Worm (Caenorhabditis elegans): Measurements from ENCODE around the gene orc-3.

- TF ChIP-seq sea-1 (GFP tag; conservative IDR thresholded peaks at IDR 0.05) (no peak), ceh-36 (tag; optimal IDR thresholded peaks at IDR 0.05) (no peak), ceh-13 (GFP tag; optimal IDR thresholded peaks at IDR 0.05) (no peak), ama-1 (optimal IDR thresholded peaks at IDR 0.05) (no peak), ets-7 (tag; optimal IDR thresholded peaks at IDR 0.05) (no peak), hmbx-1 (tag; optimal IDR thresholded peaks at IDR 0.05) (no peak), B0310.2 (tag; optimal IDR thresholded peaks at IDR 0.05) (no peak), flt-1 (GFP tag; IDR thresholded peaks at IDR 0.05) (no peak), hnd-1 (tag; optimal IDR thresholded peaks at IDR 0.05) (no peak), pes-1 (GFP tag; IDR thresholded peaks at IDR 0.05) (no peak), hmg-4 (GFP tag; optimal IDR thresholded peaks at IDR 0.05) (no peak)
Observed at ce11 chrIII:1163203-1163602, 44.7 kb upstream of the orc-3 start.
